Fruit fly (Drosophila melanogaster) whole organism, embryonic: ENCODE measurements around the gene CG14000.

Experiments used
- Abd-B ChIP-seq: fragments of 200-800 bp; sonication (Bioruptor generic); optimal IDR thresholded peaks from 2 replicates; lab custom pipeline; 2018; ENCODE audit warnings: missing biosample characterization, mild to moderate bottlenecking, missing genetic modification characterization, moderate library complexity
- Atf-2 ChIP-seq: fragments of 200-800 bp; sonication (Bioruptor generic); optimal IDR thresholded peaks from 2 replicates; lab custom pipeline; 2016; ENCODE audit warnings: missing biosample characterization, missing genetic modification characterization
- CG10321 ChIP-seq: fragments of 200-800 bp; sonication (Bioruptor generic); IDR thresholded peaks from 2 replicates; pipeline ENCODE4 v1.3.6; 2022; ENCODE audit warnings: missing biosample characterization, missing genetic modification characterization
- CG10654 ChIP-seq: fragments of 200-800 bp; sonication (Bioruptor generic); optimal IDR thresholded peaks from 2 replicates; lab custom pipeline; 2016; ENCODE audit warnings: missing biosample characterization, missing genetic modification characterization
- CG12942 ChIP-seq: fragments of 200-800 bp; sonication (Bioruptor generic); optimal IDR thresholded peaks from 3 replicates; lab custom pipeline; 2016; ENCODE audit warnings: missing biosample characterization, missing genetic modification characterization
- CG13123 ChIP-seq: fragments of 200-800 bp; sonication (Bioruptor generic); optimal IDR thresholded peaks from 2 replicates; lab custom pipeline; 2016; ENCODE audit warnings: missing biosample characterization, missing genetic modification characterization
- CG14014 ChIP-seq: fragments of 200-800 bp; sonication (Bioruptor generic); IDR thresholded peaks from 2 replicates; pipeline ENCODE4 v1.3.6; 2022; ENCODE audit warnings: missing biosample characterization, missing genetic modification characterization
- CG17612 ChIP-seq: fragments of 200-800 bp; sonication (Bioruptor generic); IDR thresholded peaks from 2 replicates; pipeline ENCODE4 v1.3.6; 2022; ENCODE audit warnings: missing biosample characterization, missing genetic modification characterization
- CG18011 ChIP-seq: fragments of 200-800 bp; sonication (Bioruptor generic); optimal IDR thresholded peaks from 2 replicates; lab custom pipeline; 2017; ENCODE audit warnings: missing biosample characterization, missing genetic modification characterization, mild to moderate bottlenecking, moderate library complexity, missing genotype
- CG2116 ChIP-seq: fragments of 200-800 bp; sonication (Bioruptor generic); optimal IDR thresholded peaks from 3 replicates; lab custom pipeline; 2018; ENCODE audit warnings: missing biosample characterization, mild to moderate bottlenecking, missing genetic modification characterization
- CG31441 ChIP-seq: fragments of 200-800 bp; sonication (Bioruptor generic); IDR thresholded peaks from 2 replicates; pipeline ENCODE4 v1.3.6; 2022; ENCODE audit warnings: missing biosample characterization, missing genetic modification characterization
- CG34224 ChIP-seq: fragments of 200-800 bp; sonication (Bioruptor generic); IDR thresholded peaks from 3 replicates; pipeline ENCODE4 v1.3.6; 2022; ENCODE audit warnings: missing biosample characterization, missing genetic modification characterization; ENCODE audit not compliant: partially characterized antibody
- CG4854 ChIP-seq: fragments of 200-800 bp; sonication (Bioruptor generic); optimal IDR thresholded peaks from 2 replicates; lab custom pipeline; 2016; ENCODE audit warnings: missing biosample characterization, missing genetic modification characterization, inconsistent platforms
- CG7839 ChIP-seq: fragments of 200-800 bp; sonication (Bioruptor generic); optimal IDR thresholded peaks from 3 replicates; lab custom pipeline; 2018; ENCODE audit warnings: missing biosample characterization, mild to moderate bottlenecking, missing genetic modification characterization, moderate library complexity
- CG8281 ChIP-seq: fragments of 200-800 bp; sonication (Bioruptor generic); optimal IDR thresholded peaks from 2 replicates; lab custom pipeline; 2018; ENCODE audit warnings: missing biosample characterization, mild to moderate bottlenecking, missing genetic modification characterization, moderate library complexity
- D19A ChIP-seq: fragments of 200-800 bp; optimal IDR thresholded peaks from 3 replicates; lab custom pipeline; 2019; ENCODE audit warnings: missing biosample characterization, mild to moderate bottlenecking, missing genetic modification characterization, moderate library complexity
- Doc2 ChIP-seq: fragments of 200-800 bp; sonication (Bioruptor generic); IDR thresholded peaks from 2 replicates; pipeline ENCODE4 v1.3.6; 2022; ENCODE audit warnings: missing biosample characterization, missing genetic modification characterization
- Drgx ChIP-seq: fragments of 200-800 bp; sonication (Bioruptor generic); IDR thresholded peaks from 2 replicates; pipeline ENCODE4 v1.3.6; 2022; ENCODE audit warnings: missing biosample characterization, missing genetic modification characterization
- E2f2 ChIP-seq: fragments of 200-800 bp; sonication (Bioruptor generic); IDR thresholded peaks from 2 replicates; pipeline ENCODE4 v1.3.6; 2022; ENCODE audit warnings: missing biosample characterization, missing genetic modification characterization
- Ets97D ChIP-seq: fragments of 200-800 bp; sonication (Bioruptor generic); optimal IDR thresholded peaks from 3 replicates; lab custom pipeline; 2016; ENCODE audit warnings: missing biosample characterization, missing genetic modification characterization
- Fer3 ChIP-seq: fragments of 200-800 bp; sonication (Bioruptor generic); optimal IDR thresholded peaks from 2 replicates; lab custom pipeline; 2018; ENCODE audit warnings: missing biosample characterization, mild to moderate bottlenecking, missing genetic modification characterization, moderate library complexity
- Hmr ChIP-seq: fragments of 200-800 bp; sonication (Bioruptor generic); optimal IDR thresholded peaks from 3 replicates; lab custom pipeline; 2017; ENCODE audit warnings: mild to moderate bottlenecking, missing biosample characterization, missing genetic modification reagents, missing genetic modification characterization
- Hmx ChIP-seq: fragments of 200-800 bp; sonication (Bioruptor generic); optimal IDR thresholded peaks from 2 replicates; lab custom pipeline; 2016; ENCODE audit warnings: missing biosample characterization, missing genetic modification characterization
- Hr39 ChIP-seq: fragments of >200 bp; optimal IDR thresholded peaks from 2 replicates; lab custom pipeline; 2017
- Hsf ChIP-seq: fragments of 200-800 bp; sonication (Bioruptor generic); optimal IDR thresholded peaks from 3 replicates; lab custom pipeline; 2016; ENCODE audit warnings: missing biosample characterization, missing genetic modification characterization
- Ptx1 ChIP-seq: fragments of 200-800 bp; sonication (Bioruptor generic); IDR thresholded peaks from 2 replicates; pipeline ENCODE4 v1.3.6; 2022; ENCODE audit warnings: missing biosample characterization, missing genetic modification characterization
- Side ChIP-seq: fragments of 200-800 bp; sonication (Bioruptor generic); optimal IDR thresholded peaks from 2 replicates; lab custom pipeline; 2016; ENCODE audit warnings: missing biosample characterization, missing genetic modification characterization
- Sox100B ChIP-seq: fragments of 200-800 bp; sonication (Bioruptor generic); optimal IDR thresholded peaks from 3 replicates; lab custom pipeline; 2018; ENCODE audit warnings: missing biosample characterization, mild to moderate bottlenecking, missing genetic modification characterization
- ara ChIP-seq: fragments of 200-800 bp; sonication (Bioruptor generic); IDR thresholded peaks from 2 replicates; pipeline ENCODE4 v1.3.6; 2022; ENCODE audit warnings: missing biosample characterization, missing genetic modification characterization
- ash1 ChIP-seq: fragments of 200-800 bp; sonication (Bioruptor generic); optimal IDR thresholded peaks from 2 replicates; lab custom pipeline; 2018; ENCODE audit warnings: missing biosample characterization, mild to moderate bottlenecking, missing genetic modification characterization
- cato ChIP-seq: fragments of 200-800 bp; sonication (Bioruptor generic); optimal IDR thresholded peaks from 2 replicates; lab custom pipeline; 2016; ENCODE audit warnings: missing biosample characterization, missing genetic modification characterization, borderline replicate concordance
- emc ChIP-seq: fragments of 200-800 bp; sonication (Bioruptor generic); optimal IDR thresholded peaks from 2 replicates; lab custom pipeline; 2016; ENCODE audit warnings: missing biosample characterization, missing genetic modification characterization
- ems ChIP-seq: fragments of 200-800 bp; sonication (Bioruptor generic); optimal IDR thresholded peaks from 3 replicates; lab custom pipeline; 2016; ENCODE audit warnings: missing biosample characterization, missing genetic modification characterization
- eyg ChIP-seq: fragments of 200-800 bp; sonication (Bioruptor generic); optimal IDR thresholded peaks from 3 replicates; lab custom pipeline; 2016; ENCODE audit warnings: missing biosample characterization, missing genetic modification characterization
- fd3F ChIP-seq: fragments of 200-800 bp; sonication (Bioruptor generic); optimal IDR thresholded peaks from 2 replicates; lab custom pipeline; 2018; ENCODE audit warnings: missing biosample characterization, mild to moderate bottlenecking, missing genetic modification characterization, moderate library complexity
- fu2 ChIP-seq: fragments of 200-800 bp; sonication (Bioruptor generic); optimal IDR thresholded peaks from 2 replicates; lab custom pipeline; 2016; ENCODE audit warnings: missing biosample characterization, missing genetic modification characterization
- hth ChIP-seq: fragments of >200 bp; optimal IDR thresholded peaks from 2 replicates; lab custom pipeline; 2017; ENCODE audit warnings: inconsistent platforms
- lab ChIP-seq: fragments of 200-800 bp; sonication (Bioruptor generic); optimal IDR thresholded peaks from 3 replicates; lab custom pipeline; 2017; ENCODE audit warnings: missing biosample characterization, missing genetic modification characterization, mild to moderate bottlenecking, moderate library complexity, missing genetic modification reagents
- oc ChIP-seq: fragments of 200-800 bp; sonication (Bioruptor generic); optimal IDR thresholded peaks from 2 replicates; lab custom pipeline; 2018; ENCODE audit warnings: missing biosample characterization, mild to moderate bottlenecking, missing genetic modification characterization, moderate library complexity
- p53 ChIP-seq: fragments of 200-800 bp; sonication (Bioruptor generic); optimal IDR thresholded peaks from 2 replicates; lab custom pipeline; 2016; ENCODE audit warnings: missing biosample characterization, missing genetic modification characterization
- pho ChIP-seq: fragments of 200-800 bp; sonication (Bioruptor generic); optimal IDR thresholded peaks from 2 replicates; lab custom pipeline; 2016; ENCODE audit warnings: missing biosample characterization, missing genetic modification characterization
- phol ChIP-seq: fragments of 200-800 bp; sonication (Bioruptor generic); optimal IDR thresholded peaks from 3 replicates; lab custom pipeline; 2018; ENCODE audit warnings: missing biosample characterization, mild to moderate bottlenecking, missing genetic modification characterization, moderate library complexity
- ranshi ChIP-seq: fragments of 200-800 bp; sonication (Bioruptor generic); IDR thresholded peaks from 2 replicates; pipeline ENCODE4 v1.3.6; 2022; ENCODE audit warnings: missing biosample characterization, missing genetic modification characterization
- repo ChIP-seq: fragments of 200-800 bp; sonication (Bioruptor generic); optimal IDR thresholded peaks from 2 replicates; lab custom pipeline; 2016; ENCODE audit warnings: missing biosample characterization, missing genetic modification characterization
- salm ChIP-seq: fragments of 200-800 bp; sonication (Bioruptor generic); optimal IDR thresholded peaks from 2 replicates; lab custom pipeline; 2018; ENCODE audit warnings: missing biosample characterization, mild to moderate bottlenecking, missing genetic modification characterization
- scrt ChIP-seq: fragments of 200-800 bp; sonication (Bioruptor generic); optimal IDR thresholded peaks from 2 replicates; lab custom pipeline; 2018; ENCODE audit warnings: missing biosample characterization, mild to moderate bottlenecking, missing genetic modification characterization, moderate library complexity
- sim ChIP-seq: fragments of 200-800 bp; sonication (Bioruptor generic); IDR thresholded peaks from 2 replicates; pipeline ENCODE4 v1.3.6; 2022; ENCODE audit warnings: missing biosample characterization, missing genetic modification characterization
- sima ChIP-seq: fragments of 200-800 bp; sonication (Bioruptor generic); optimal IDR thresholded peaks from 2 replicates; lab custom pipeline; 2016; ENCODE audit warnings: missing biosample characterization, missing genetic modification characterization
- tx ChIP-seq: fragments of 200-800 bp; sonication (Bioruptor generic); optimal IDR thresholded peaks from 2 replicates; lab custom pipeline; 2016; ENCODE audit warnings: missing biosample characterization, missing genetic modification characterization
- zen2 ChIP-seq: fragments of 200-800 bp; sonication (Bioruptor generic); IDR thresholded peaks from 3 replicates; pipeline ENCODE4 v1.3.6; 2022; ENCODE audit warnings: missing biosample characterization, missing genetic modification characterization; ENCODE audit not compliant: partially characterized antibody
- zfh1 ChIP-seq: fragments of 200-800 bp; sonication (Bioruptor generic); IDR thresholded peaks from 3 replicates; pipeline ENCODE4 v1.3.6; 2022; ENCODE audit warnings: missing biosample characterization, missing genetic modification characterization

CG14000 gene

dm6 chr2L:5948775-5949526 is 38.9 kb upstream of the CG14000 start, which contains the start of gene CG9044 (continued):
- TF ChIP-seq Hr39 (lab: Kevin White, UChicago), result no peak
- peak; percentile 67 for TF ChIP-seq Ets97D (GFP tag; lab: Kevin White, UChicago)
- TF ChIP-seq sima (GFP tag; lab: Kevin White, UChicago), result no peak
- peak; percentile 31 for TF ChIP-seq cato
- TF ChIP-seq Hsf (GFP tag; lab: Kevin White, UChicago), result peak; percentile 69
- peak; percentile 78 for TF ChIP-seq phol
- TF ChIP-seq CG4854, result peak; percentile 16
- no peak for TF ChIP-seq Sox100B (GFP tag; lab: Kevin White, UChicago)
- no peak; the same call in 1 of the 2 replicates for TF ChIP-seq Ptx1 (GFP tag; lab: Robert Waterston, UW)
- TF ChIP-seq CG10321, result no peak
- TF ChIP-seq scrt (GFP tag; lab: Kevin White, UChicago), result no peak
- TF ChIP-seq ems (GFP tag; lab: Kevin White, UChicago), result peak; percentile 30
- no peak for TF ChIP-seq CG7839 (tag; lab: Kevin White, UChicago)
- no peak for TF ChIP-seq hth (lab: Kevin White, UChicago)
- TF ChIP-seq Side, result peak; percentile 55
- TF ChIP-seq tx (GFP tag; lab: Kevin White, UChicago), result peak; percentile 39
- TF ChIP-seq oc, result no peak
- peak; percentile 70 for TF ChIP-seq fu2 (GFP tag; lab: Kevin White, UChicago)
- no peak for TF ChIP-seq ara
- peak; percentile 76 for TF ChIP-seq pho (GFP tag; lab: Kevin White, UChicago)
- no peak for TF ChIP-seq ash1 (GFP tag; lab: Kevin White, UChicago)
- TF ChIP-seq CG31441 (GFP tag; lab: Robert Waterston, UW), result no peak
- no peak for TF ChIP-seq CG17612
- TF ChIP-seq Fer3 (tag; lab: Kevin White, UChicago), result no peak
- peak; percentile 19 for TF ChIP-seq emc (GFP tag; lab: Kevin White, UChicago)
- TF ChIP-seq p53 (GFP tag; lab: Kevin White, UChicago), result no peak
- TF ChIP-seq CG34224 (GFP tag; lab: Robert Waterston, UW), result peak; percentile 83
- peak; percentile 16; the same call in 1 of the 2 replicates for TF ChIP-seq CG14014 (GFP tag; lab: Robert Waterston, UW)
- peak; percentile 11 for TF ChIP-seq CG13123 (GFP tag; lab: Kevin White, UChicago)
- TF ChIP-seq Doc2 (GFP tag; lab: Robert Waterston, UW), result no peak
- TF ChIP-seq CG8281 (tag; lab: Kevin White, UChicago), result no peak
- no peak for TF ChIP-seq lab (GFP tag; lab: Kevin White, UChicago)
- peak; percentile 62 for TF ChIP-seq CG2116 (GFP tag; lab: Kevin White, UChicago)
- TF ChIP-seq fd3F (GFP tag; lab: Kevin White, UChicago), result peak; percentile 46
- peak; percentile 42; the same call in 1 of the 3 replicates for TF ChIP-seq zfh1
- TF ChIP-seq Drgx, result no peak
- TF ChIP-seq Hmx (GFP tag; lab: Kevin White, UChicago), result no peak
- TF ChIP-seq D19A (tag; lab: Kevin White, UChicago), result no peak
- TF ChIP-seq ranshi (GFP tag; lab: Robert Waterston, UW), result no peak
- TF ChIP-seq CG12942 (GFP tag; lab: Kevin White, UChicago), result peak; percentile 36
- peak; percentile 26 for TF ChIP-seq eyg
- TF ChIP-seq CG10654 (GFP tag; lab: Kevin White, UChicago), result peak; percentile 51
- no peak for TF ChIP-seq salm
- peak; percentile 68; the same call in 2 of the 3 replicates for TF ChIP-seq zen2 (GFP tag; lab: Robert Waterston, UW)
- peak; percentile 33 for TF ChIP-seq Hmr (GFP tag; lab: Kevin White, UChicago)
- no peak for TF ChIP-seq Atf-2 (GFP tag; lab: Kevin White, UChicago)
- no peak for TF ChIP-seq Abd-B (GFP tag; lab: Kevin White, UChicago)
- no peak for TF ChIP-seq sim (GFP tag; lab: Robert Waterston, UW)
- peak; percentile 10 for TF ChIP-seq repo
- no peak for TF ChIP-seq CG18011 (GFP tag; lab: Kevin White, UChicago)
- peak; percentile 76 for TF ChIP-seq E2f2 (GFP tag; lab: Robert Waterston, UW)
